Fruit fly (Drosophila melanogaster) whole organism, embryonic: ENCODE measurements around the gene Tango2.

Experiments used
- Bgb ChIP-seq: fragments of 200-800 bp; sonication (Bioruptor generic); IDR thresholded peaks from 2 replicates; pipeline ENCODE4 v1.3.6; 2022; ENCODE audit warnings: missing biosample characterization, missing genetic modification characterization; ENCODE audit not compliant: partially characterized antibody
- CG10321 ChIP-seq: fragments of 200-800 bp; sonication (Bioruptor generic); IDR thresholded peaks from 2 replicates; pipeline ENCODE4 v1.3.6; 2022; ENCODE audit warnings: missing biosample characterization, missing genetic modification characterization
- CG10543 ChIP-seq: fragments of 200-800 bp; sonication (Bioruptor generic); optimal IDR thresholded peaks from 3 replicates; lab custom pipeline; 2017; ENCODE audit warnings: missing biosample characterization, mild to moderate bottlenecking, missing genetic modification characterization, moderate library complexity
- CG10979 ChIP-seq: fragments of 200-800 bp; sonication (Bioruptor generic); optimal IDR thresholded peaks from 2 replicates; lab custom pipeline; 2018; ENCODE audit warnings: missing biosample characterization, mild to moderate bottlenecking, missing genetic modification characterization, moderate library complexity
- CG11085 ChIP-seq: fragments of 200-800 bp; sonication (Bioruptor generic); IDR thresholded peaks from 2 replicates; pipeline ENCODE4 v1.3.6; 2022; ENCODE audit warnings: missing biosample characterization, missing genetic modification characterization
- CG12769 ChIP-seq: fragments of 200-800 bp; sonication (Bioruptor generic); optimal IDR thresholded peaks from 2 replicates; lab custom pipeline; 2019; ENCODE audit warnings: missing biosample characterization, mild to moderate bottlenecking, missing genetic modification characterization, moderate library complexity
- CG14860 ChIP-seq: fragments of 200-800 bp; sonication (Bioruptor generic); IDR thresholded peaks from 3 replicates; pipeline ENCODE4 v1.3.6; 2022; ENCODE audit warnings: missing biosample characterization, missing genetic modification characterization; ENCODE audit not compliant: partially characterized antibody
- CG15514 ChIP-seq: fragments of 200-800 bp; sonication (Bioruptor generic); optimal IDR thresholded peaks from 3 replicates; lab custom pipeline; 2017; ENCODE audit warnings: missing biosample characterization, missing genetic modification characterization, mild to moderate bottlenecking, moderate library complexity, missing genetic modification reagents
- CG1832 ChIP-seq: fragments of 200-800 bp; sonication (Bioruptor generic); optimal IDR thresholded peaks from 2 replicates; lab custom pipeline; 2017; ENCODE audit warnings: missing biosample characterization, mild to moderate bottlenecking, missing genetic modification characterization, inconsistent platforms
- CG2199 ChIP-seq: fragments of 200-800 bp; sonication (Bioruptor generic); IDR thresholded peaks from 3 replicates; pipeline ENCODE4 v1.3.6; 2022; ENCODE audit warnings: missing biosample characterization, missing genetic modification characterization
- CG2712 ChIP-seq: fragments of 200-800 bp; optimal IDR thresholded peaks from 3 replicates; lab custom pipeline; 2019; ENCODE audit warnings: missing biosample characterization, mild to moderate bottlenecking, missing genetic modification characterization, moderate library complexity
- CG34422 ChIP-seq: fragments of 200-800 bp; sonication (Bioruptor generic); IDR thresholded peaks from 3 replicates; pipeline ENCODE4 v1.3.6; 2022; ENCODE audit warnings: missing biosample characterization, missing genetic modification characterization
- CG4404 ChIP-seq: fragments of 200-800 bp; sonication (Bioruptor generic); IDR thresholded peaks from 2 replicates; pipeline ENCODE4 v1.3.6; 2022; ENCODE audit warnings: missing biosample characterization, missing genetic modification characterization
- CG4730 ChIP-seq: fragments of 200-800 bp; sonication (Bioruptor generic); IDR thresholded peaks from 2 replicates; pipeline ENCODE4 v1.3.6; 2022; ENCODE audit warnings: missing biosample characterization, missing genetic modification characterization
- CG6175 ChIP-seq: fragments of 200-800 bp; sonication (Bioruptor generic); IDR thresholded peaks from 3 replicates; pipeline ENCODE4 v1.3.6; 2022; ENCODE audit warnings: missing biosample characterization, missing genetic modification characterization
- CG6254 ChIP-seq: fragments of 200-800 bp; sonication (Bioruptor generic); optimal IDR thresholded peaks from 3 replicates; lab custom pipeline; 2017; ENCODE audit warnings: mild to moderate bottlenecking, missing biosample characterization, missing genetic modification reagents, missing genetic modification characterization
- CTCF ChIP-seq: fragments of 200-800 bp; sonication (Bioruptor generic); optimal IDR thresholded peaks from 2 replicates; lab custom pipeline; 2017; ENCODE audit warnings: missing biosample characterization, mild to moderate bottlenecking, missing genetic modification characterization, moderate library complexity
- D ChIP-seq, 2 experiments: fragments of 200-800 bp in 1 of 2; fragments of >200 bp in 1 of 2; sonication (Bioruptor generic) in 1 of 2; optimal IDR thresholded peaks; 2 replicates in 1 of 2; 3 replicates in 1 of 2; lab custom pipeline; 2017; ENCODE audit warnings: mild to moderate bottlenecking in 1 of 2, missing biosample characterization in 1 of 2, missing genetic modification characterization in 1 of 2, missing genetic modification reagents in 1 of 2
- Dip2 ChIP-seq: fragments of 200-800 bp; sonication (Bioruptor generic); IDR thresholded peaks from 2 replicates; pipeline ENCODE4 v1.3.6; 2022; ENCODE audit warnings: missing biosample characterization, missing genetic modification characterization
- HHEX ChIP-seq: fragments of 200-800 bp; sonication (Bioruptor generic); optimal IDR thresholded peaks from 3 replicates; lab custom pipeline; 2017; ENCODE audit warnings: missing biosample characterization, mild to moderate bottlenecking, missing genetic modification characterization, missing genetic modification reagents
- HLH54F ChIP-seq: fragments of 200-800 bp; sonication (Bioruptor generic); optimal IDR thresholded peaks from 3 replicates; lab custom pipeline; 2016; ENCODE audit warnings: missing biosample characterization, missing genetic modification characterization
- Hmr ChIP-seq: fragments of 200-800 bp; sonication (Bioruptor generic); optimal IDR thresholded peaks from 3 replicates; lab custom pipeline; 2017; ENCODE audit warnings: mild to moderate bottlenecking, missing biosample characterization, missing genetic modification reagents, missing genetic modification characterization
- Hr39 ChIP-seq: fragments of >200 bp; optimal IDR thresholded peaks from 2 replicates; lab custom pipeline; 2017
- MBD-R2 ChIP-seq: fragments of 200-800 bp; sonication (Bioruptor generic); IDR thresholded peaks from 2 replicates; pipeline ENCODE4 v1.3.6; 2022; ENCODE audit warnings: missing biosample characterization, missing genetic modification characterization
- Med ChIP-seq: fragments of 200-800 bp; sonication (Bioruptor generic); peaks from one replicate; lab custom pipeline; 2016; ENCODE audit warnings: missing biosample characterization, missing genetic modification characterization, mild to moderate bottlenecking, inconsistent platforms, moderate library complexity
- Oli ChIP-seq: fragments of 200-800 bp; sonication (Bioruptor generic); optimal IDR thresholded peaks from 2 replicates; lab custom pipeline; 2018; ENCODE audit warnings: missing biosample characterization, mild to moderate bottlenecking, missing genetic modification characterization, moderate library complexity
- Opbp ChIP-seq: fragments of 200-800 bp; sonication (Bioruptor generic); IDR thresholded peaks from 3 replicates; pipeline ENCODE4 v1.3.6; 2022; ENCODE audit warnings: missing biosample characterization, missing genetic modification characterization; ENCODE audit not compliant: partially characterized antibody
- PHDP ChIP-seq: fragments of 200-800 bp; sonication (Bioruptor generic); optimal IDR thresholded peaks from 3 replicates; lab custom pipeline; 2018; ENCODE audit warnings: missing biosample characterization, mild to moderate bottlenecking, missing genetic modification characterization, moderate library complexity
- TFAM ChIP-seq: fragments of 200-800 bp; sonication (Bioruptor generic); optimal IDR thresholded peaks from 2 replicates; lab custom pipeline; 2017; ENCODE audit warnings: missing biosample characterization, missing genetic modification characterization, inconsistent platforms
- YL-1 ChIP-seq: fragments of 200-800 bp; sonication (Bioruptor generic); optimal IDR thresholded peaks from 3 replicates; lab custom pipeline; 2017; ENCODE audit warnings: missing biosample characterization, mild to moderate bottlenecking, missing genetic modification characterization
- abd-A ChIP-seq: fragments of 200-800 bp; sonication (Bioruptor generic); optimal IDR thresholded peaks from 3 replicates; lab custom pipeline; 2019; ENCODE audit warnings: missing biosample characterization, mild to moderate bottlenecking, missing genetic modification characterization, moderate library complexity
- aop ChIP-seq: fragments of 200-800 bp; sonication (Bioruptor generic); IDR thresholded peaks from 2 replicates; pipeline ENCODE4 v1.3.6; 2022; ENCODE audit warnings: missing biosample characterization, missing genetic modification characterization
- ap ChIP-seq: fragments of 200-800 bp; sonication (Bioruptor generic); IDR thresholded peaks from 2 replicates; pipeline ENCODE4 v1.3.6; 2022; ENCODE audit warnings: missing biosample characterization, missing genetic modification characterization
- ase ChIP-seq: fragments of 200-800 bp; sonication (Bioruptor generic); IDR thresholded peaks from 3 replicates; pipeline ENCODE4 v1.3.6; 2022; ENCODE audit warnings: missing biosample characterization, missing genetic modification characterization
- cg ChIP-seq: fragments of 200-800 bp; sonication (Bioruptor generic); optimal IDR thresholded peaks from 3 replicates; lab custom pipeline; 2019; ENCODE audit warnings: missing biosample characterization, mild to moderate bottlenecking, missing genetic modification characterization, moderate library complexity
- crol ChIP-seq: fragments of 200-800 bp; sonication (Bioruptor generic); IDR thresholded peaks from 2 replicates; pipeline ENCODE4 v1.3.6; 2022; ENCODE audit warnings: missing biosample characterization, missing genetic modification characterization
- dati ChIP-seq: fragments of 200-800 bp; sonication (Bioruptor generic); IDR thresholded peaks from 2 replicates; pipeline ENCODE4 v1.3.6; 2022; ENCODE audit warnings: missing biosample characterization, missing genetic modification characterization
- dmrt99B ChIP-seq: fragments of 200-800 bp; sonication (Bioruptor generic); optimal IDR thresholded peaks from 2 replicates; lab custom pipeline; 2018; ENCODE audit warnings: missing biosample characterization, mild to moderate bottlenecking, missing genetic modification characterization, moderate library complexity
- ems ChIP-seq: fragments of 200-800 bp; sonication (Bioruptor generic); optimal IDR thresholded peaks from 3 replicates; lab custom pipeline; 2016; ENCODE audit warnings: missing biosample characterization, missing genetic modification characterization
- kah ChIP-seq: fragments of 200-800 bp; sonication (Bioruptor generic); optimal IDR thresholded peaks from 2 replicates; lab custom pipeline; 2018; ENCODE audit warnings: missing biosample characterization, mild to moderate bottlenecking, missing genetic modification characterization
- pita ChIP-seq: fragments of 200-800 bp; sonication (Bioruptor generic); optimal IDR thresholded peaks from 2 replicates; lab custom pipeline; 2017; ENCODE audit warnings: missing biosample characterization, mild to moderate bottlenecking, missing genetic modification characterization
- sd ChIP-seq: fragments of 200-800 bp; sonication (Bioruptor generic); optimal IDR thresholded peaks from 3 replicates; lab custom pipeline; 2018; ENCODE audit warnings: missing biosample characterization, mild to moderate bottlenecking, missing genetic modification characterization, moderate library complexity
- sens ChIP-seq: fragments of 200-800 bp; sonication (Bioruptor generic); peaks from one replicate; lab custom pipeline; 2016; ENCODE audit warnings: missing biosample characterization, missing genetic modification characterization
- sr ChIP-seq: fragments of 200-800 bp; sonication (Bioruptor generic); IDR thresholded peaks from 3 replicates; pipeline ENCODE4 v1.3.6; 2022; ENCODE audit warnings: missing biosample characterization, missing genetic modification characterization
- tap ChIP-seq: fragments of 200-800 bp; optimal IDR thresholded peaks from 3 replicates; lab custom pipeline; 2019; ENCODE audit warnings: missing biosample characterization, mild to moderate bottlenecking, missing genetic modification characterization, moderate library complexity
- tx ChIP-seq: fragments of 200-800 bp; sonication (Bioruptor generic); optimal IDR thresholded peaks from 2 replicates; lab custom pipeline; 2016; ENCODE audit warnings: missing biosample characterization, missing genetic modification characterization
- usp ChIP-seq: fragments of >200 bp; optimal IDR thresholded peaks from 2 replicates; lab custom pipeline; 2017; ENCODE audit warnings: missing biosample characterization, missing genetic modification characterization

Gene Tango2

dm6 chrX:13586888-13587287, 29.9 kb upstream of the Tango2 start:
- TF ChIP-seq CTCF (GFP tag; lab: Kevin White, UChicago), result peak; percentile 87
- no peak for TF ChIP-seq CG6175
- no peak for TF ChIP-seq dmrt99B (tag; lab: Kevin White, UChicago)
- TF ChIP-seq Dip2, result peak; percentile 76
- peak; percentile 82 for TF ChIP-seq CG10979 (tag; lab: Kevin White, UChicago)

- TF ChIP-seq Hr39 (peak; percentile 90), aop (no peak), HLH54F (no peak), dati (GFP tag; lab: Robert Waterston, UW) (no peak), CG2712 (tag; lab: Kevin White, UChicago) (no peak), usp (GFP tag; lab: Kevin White, UChicago) (no peak), crol (0 out of 2 replicates have a peak, but pooled peaks have one; percentile 25), CG2199 (no peak), Oli (tag; lab: Kevin White, UChicago) (no peak), ems (GFP tag; lab: Kevin White, UChicago) (no peak), MBD-R2 (no peak), CG11085 (GFP tag; lab: Robert Waterston, UW) (no peak), pita (no peak), Bgb (GFP tag; lab: Robert Waterston, UW) (no peak), PHDP (no peak), CG6254 (GFP tag; lab: Kevin White, UChicago) (no peak), HHEX (GFP tag; lab: Kevin White, UChicago) (no peak), CG12769 (peak; percentile 65), CG34422 (GFP tag; lab: Robert Waterston, UW) (no peak), Hmr (no peak)
Observed at dm6 chrX:13593667-13594066, 23.1 kb upstream of the Tango2 start.

- TF ChIP-seq sens (GFP tag; lab: Kevin White, UChicago), result peak; percentile 12
- peak; percentile 97 for TF ChIP-seq CG15514 (GFP tag; lab: Kevin White, UChicago)
- TF ChIP-seq CG4730 (GFP tag; lab: Robert Waterston, UW), result no peak
Observed at dm6 chrX:13597753-13598152, 19.0 kb upstream of the Tango2 start.

- TF ChIP-seq Opbp (0 out of 3 replicates have a peak, but pooled peaks have one; percentile 23), sd (tag; lab: Kevin White, UChicago) (peak; percentile 71), tap (no peak), cg (peak; percentile 55), Med (GFP tag; lab: Kevin White, UChicago) (peak; percentile 45), CG10321 (GFP tag; lab: Robert Waterston, UW) (peak; percentile 61), D (optimal IDR thresholded peaks at IDR 0.05; lab: Kevin White, UChicago) (no peak), D (GFP tag; optimal IDR thresholded peaks at IDR 0.05; lab: Kevin White, UChicago) (no peak), CG14860 (no peak), tx (GFP tag; lab: Kevin White, UChicago) (no peak), CG4404 (GFP tag; lab: Robert Waterston, UW) (no peak), ap (GFP tag; lab: Robert Waterston, UW) (no peak), kah (GFP tag; lab: Kevin White, UChicago) (peak; percentile 94), abd-A (tag; lab: Kevin White, UChicago) (peak; percentile 1), ase (GFP tag; lab: Robert Waterston, UW) (no peak), CG10543 (GFP tag; lab: Kevin White, UChicago) (peak; percentile 17), CG1832 (GFP tag; lab: Kevin White, UChicago) (peak; percentile 23), YL-1 (GFP tag; lab: Kevin White, UChicago) (no peak), TFAM (no peak), sens (GFP tag; lab: Kevin White, UChicago) (peak; percentile 51), sr (peak; percentile 55; the same call in 2 of the 3 replicates), pita (no peak)
Observed at dm6 chrX:13602071-13602858, 14.5 kb upstream of the Tango2 start, which contains the start of gene up. up (minus strand) TSS chrX:13602578.
